Fruit fly (Drosophila melanogaster) whole organism, prepupa: ENCODE measurements around the gene CG6418.

ENCODE experiments used
- CG10669 ChIP-seq: fragments of 200-800 bp; sonication (Bioruptor generic); optimal IDR thresholded peaks from 3 replicates; lab custom pipeline; 2018; ENCODE audit warnings: missing biosample characterization, mild to moderate bottlenecking, missing genetic modification characterization, moderate library complexity
- CG15336 ChIP-seq: fragments of 200-800 bp; sonication (Bioruptor generic); IDR thresholded peaks from 2 replicates; pipeline ENCODE4 v1.3.6; 2022; ENCODE audit warnings: missing biosample characterization, missing genetic modification characterization
- CG16779 ChIP-seq: fragments of 200-800 bp; sonication (Bioruptor generic); optimal IDR thresholded peaks from 3 replicates; lab custom pipeline; 2017; ENCODE audit warnings: missing biosample characterization, mild to moderate bottlenecking, missing genetic modification characterization

DNA sequence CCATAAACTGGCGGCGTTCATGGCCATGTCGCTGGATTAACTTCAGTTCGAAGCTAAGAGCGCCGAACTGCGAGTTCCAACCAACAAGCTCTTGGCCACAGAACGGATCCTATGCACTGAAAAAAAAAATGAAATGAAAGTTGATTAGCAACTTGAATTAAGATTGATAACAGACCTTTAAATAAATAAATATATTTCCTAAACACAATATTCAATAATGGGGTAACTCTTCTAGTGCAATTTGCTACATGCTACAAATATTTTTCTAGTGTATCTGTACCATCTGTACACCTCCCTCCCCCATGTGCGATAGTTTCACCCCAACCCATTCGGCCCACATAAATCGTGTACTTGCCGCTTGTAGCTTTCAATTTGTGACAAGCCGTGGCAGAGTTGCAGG, 30.8 kb upstream of the CG6418 start:
- no peak for TF ChIP-seq CG15336 (GFP tag; lab: Robert Waterston, UW)
- no peak for TF ChIP-seq CG16779 (tag; lab: Kevin White, UChicago)
- no peak for TF ChIP-seq CG10669 (GFP tag; lab: Kevin White, UChicago)
